Fruit fly (Drosophila melanogaster) whole organism, embryonic: ENCODE data around the gene Prx5.

Experiments used
- Ada2b ChIP-seq: fragments of 200-800 bp; sonication (Bioruptor generic); IDR thresholded peaks from 2 replicates; pipeline ENCODE4 v1.3.6; 2022; ENCODE audit warnings: missing biosample characterization, missing genetic modification characterization
- CG10959 ChIP-seq: fragments of 200-800 bp; sonication (Bioruptor generic); IDR thresholded peaks from 2 replicates; pipeline ENCODE4 v1.3.6; 2022; ENCODE audit warnings: missing biosample characterization, missing genetic modification characterization
- CG11456 ChIP-seq: fragments of 200-800 bp; sonication (Bioruptor generic); IDR thresholded peaks from 3 replicates; pipeline ENCODE4 v1.3.6; 2022; ENCODE audit warnings: missing biosample characterization, missing genetic modification characterization
- CG11696 ChIP-seq: fragments of 200-800 bp; sonication (Bioruptor generic); IDR thresholded peaks from 2 replicates; pipeline ENCODE4 v1.3.6; 2022; ENCODE audit warnings: missing biosample characterization, missing genetic modification characterization
- CG16779 ChIP-seq: fragments of 200-800 bp; sonication (Bioruptor generic); IDR thresholded peaks from 2 replicates; pipeline ENCODE4 v1.3.6; 2022; ENCODE audit warnings: missing biosample characterization, missing genetic modification characterization
- CG16813 ChIP-seq: fragments of 200-800 bp; sonication (Bioruptor generic); IDR thresholded peaks from 3 replicates; pipeline ENCODE4 v1.3.6; 2022; ENCODE audit warnings: missing biosample characterization, missing genetic modification characterization; ENCODE audit not compliant: partially characterized antibody
- CG31388 ChIP-seq: fragments of 200-800 bp; sonication (Bioruptor generic); optimal IDR thresholded peaks from 2 replicates; lab custom pipeline; 2016; ENCODE audit warnings: missing biosample characterization, missing genetic modification characterization
- CG32532 ChIP-seq: fragments of 200-800 bp; sonication (Bioruptor generic); IDR thresholded peaks from 2 replicates; pipeline ENCODE4 v1.3.6; 2022; ENCODE audit warnings: missing biosample characterization, missing genetic modification characterization
- CG3726 ChIP-seq: fragments of 200-800 bp; sonication (Bioruptor generic); IDR thresholded peaks from 3 replicates; pipeline ENCODE4, ENCODE4 v1.3.6; 2022; ENCODE audit warnings: missing biosample characterization, missing genetic modification characterization
- CG4424 ChIP-seq: fragments of 200-800 bp; sonication (Bioruptor generic); optimal IDR thresholded peaks from 3 replicates; lab custom pipeline; 2016; ENCODE audit warnings: missing biosample characterization, missing genetic modification characterization
- CG4820 ChIP-seq: fragments of 200-800 bp; sonication (Bioruptor generic); optimal IDR thresholded peaks from 3 replicates; lab custom pipeline; 2016; ENCODE audit warnings: missing biosample characterization, missing genetic modification characterization
- CG5245 ChIP-seq: fragments of 200-800 bp; sonication (Bioruptor generic); optimal IDR thresholded peaks from 3 replicates; lab custom pipeline; 2016; ENCODE audit warnings: missing biosample characterization, missing genetic modification characterization
- CG6254 ChIP-seq: fragments of 200-800 bp; sonication (Bioruptor generic); optimal IDR thresholded peaks from 3 replicates; lab custom pipeline; 2017; ENCODE audit warnings: mild to moderate bottlenecking, missing biosample characterization, missing genetic modification reagents, missing genetic modification characterization
- CG6854 ChIP-seq: fragments of 200-800 bp; sonication (Bioruptor generic); optimal IDR thresholded peaks from 3 replicates; lab custom pipeline; 2017; ENCODE audit warnings: missing biosample characterization, mild to moderate bottlenecking, missing genetic modification characterization
- CG9797 ChIP-seq: fragments of 200-800 bp; sonication (Bioruptor generic); optimal IDR thresholded peaks from 3 replicates; lab custom pipeline; 2018; ENCODE audit warnings: missing biosample characterization, mild to moderate bottlenecking, missing genetic modification characterization
- D19B ChIP-seq: fragments of 200-800 bp; sonication (Bioruptor generic); optimal IDR thresholded peaks from 2 replicates; lab custom pipeline; 2017; ENCODE audit warnings: missing biosample characterization, mild to moderate bottlenecking, missing genetic modification characterization
- Doc3 ChIP-seq: fragments of 200-800 bp; sonication (Bioruptor generic); IDR thresholded peaks from 3 replicates; pipeline ENCODE4 v1.3.6; 2022; ENCODE audit warnings: missing biosample characterization, missing genetic modification characterization; ENCODE audit not compliant: partially characterized antibody
- Drgx ChIP-seq: fragments of 200-800 bp; sonication (Bioruptor generic); IDR thresholded peaks from 2 replicates; pipeline ENCODE4 v1.3.6; 2022; ENCODE audit warnings: missing biosample characterization, missing genetic modification characterization
- E2f1 ChIP-seq: fragments of 200-800 bp; sonication (Bioruptor generic); IDR thresholded peaks from 2 replicates; pipeline ENCODE4 v1.3.6; 2022; ENCODE audit warnings: missing biosample characterization, missing genetic modification characterization
- Eip74EF ChIP-seq, 2 experiments: fragments of 200-800 bp in 1 of 2; fragments of >200 bp in 1 of 2; sonication (Bioruptor generic) in 1 of 2; optimal IDR thresholded peaks; 2 replicates each; lab custom pipeline; 2017 to 2019; ENCODE audit warnings: missing biosample characterization in 2 of 2, missing genetic modification characterization in 2 of 2, mild to moderate bottlenecking in 1 of 2, moderate library complexity in 1 of 2
- Fer1 ChIP-seq: fragments of 200-800 bp; sonication (Bioruptor generic); optimal IDR thresholded peaks from 2 replicates; lab custom pipeline; 2017; ENCODE audit warnings: missing biosample characterization, mild to moderate bottlenecking, missing genetic modification characterization
- Gsc ChIP-seq: fragments of 200-800 bp; sonication (Bioruptor generic); IDR thresholded peaks from 2 replicates; pipeline ENCODE4 v1.3.6; 2022; ENCODE audit warnings: missing biosample characterization, missing genetic modification characterization
- HLH54F ChIP-seq: fragments of 200-800 bp; sonication (Bioruptor generic); optimal IDR thresholded peaks from 3 replicates; lab custom pipeline; 2016; ENCODE audit warnings: missing biosample characterization, missing genetic modification characterization
- HmgD ChIP-seq: fragments of 200-800 bp; sonication (Bioruptor generic); optimal IDR thresholded peaks from 3 replicates; lab custom pipeline; 2016; ENCODE audit warnings: missing biosample characterization, missing genetic modification characterization
- Hmr ChIP-seq: fragments of 200-800 bp; sonication (Bioruptor generic); optimal IDR thresholded peaks from 3 replicates; lab custom pipeline; 2017; ENCODE audit warnings: mild to moderate bottlenecking, missing biosample characterization, missing genetic modification reagents, missing genetic modification characterization
- NFAT ChIP-seq: fragments of 200-800 bp; sonication (Bioruptor generic); IDR thresholded peaks from 2 replicates; pipeline ENCODE4 v1.3.6; 2022; ENCODE audit warnings: missing biosample characterization, missing genetic modification characterization
- Optix ChIP-seq: fragments of 200-800 bp; sonication (Bioruptor generic); IDR thresholded peaks from 3 replicates; pipeline ENCODE4 v1.3.6; 2022; ENCODE audit warnings: missing biosample characterization, missing genetic modification characterization
- Pdp1 ChIP-seq, 2 experiments: fragments of 200-800 bp; sonication (Bioruptor generic); optimal IDR thresholded peaks; 3 replicates each; lab custom pipeline; 2016; ENCODE audit warnings: missing biosample characterization in 2 of 2, missing genetic modification characterization in 2 of 2, mild to moderate bottlenecking in 1 of 2, moderate library complexity in 1 of 2
- Poxn ChIP-seq: fragments of 200-800 bp; sonication (Bioruptor generic); IDR thresholded peaks from 2 replicates; pipeline ENCODE4 v1.3.6; 2022; ENCODE audit warnings: missing biosample characterization, missing genetic modification characterization
- Ptx1 ChIP-seq: fragments of 200-800 bp; sonication (Bioruptor generic); IDR thresholded peaks from 2 replicates; pipeline ENCODE4 v1.3.6; 2022; ENCODE audit warnings: missing biosample characterization, missing genetic modification characterization
- Rfx ChIP-seq: fragments of 200-800 bp; sonication (Bioruptor generic); IDR thresholded peaks from 2 replicates; pipeline ENCODE4 v1.3.6; 2022; ENCODE audit warnings: missing biosample characterization, missing genetic modification characterization
- Sox100B ChIP-seq: fragments of 200-800 bp; sonication (Bioruptor generic); optimal IDR thresholded peaks from 3 replicates; lab custom pipeline; 2018; ENCODE audit warnings: missing biosample characterization, mild to moderate bottlenecking, missing genetic modification characterization
- Sry-δ ChIP-seq: fragments of 200-800 bp; sonication (Bioruptor generic); optimal IDR thresholded peaks from 2 replicates; lab custom pipeline; 2016; ENCODE audit warnings: missing biosample characterization, missing genetic modification characterization
- ato ChIP-seq: fragments of 200-800 bp; sonication (Bioruptor generic); IDR thresholded peaks from 2 replicates; pipeline ENCODE4 v1.3.6; 2022; ENCODE audit warnings: missing biosample characterization, missing genetic modification characterization; ENCODE audit not compliant: partially characterized antibody
- bsh ChIP-seq, 2 experiments: fragments of 200-800 bp; sonication (Bioruptor generic); optimal IDR thresholded peaks; 2 replicates each; lab custom pipeline; 2017 to 2018; ENCODE audit warnings: mild to moderate bottlenecking in 2 of 2, missing biosample characterization in 2 of 2, missing genetic modification characterization in 2 of 2, moderate library complexity in 1 of 2
- dimm ChIP-seq: fragments of 200-800 bp; sonication (Bioruptor generic); IDR thresholded peaks from 2 replicates; pipeline ENCODE4 v1.3.6; 2022; ENCODE audit warnings: missing biosample characterization, missing genetic modification characterization
- disco-r ChIP-seq: fragments of 200-800 bp; sonication (Bioruptor generic); optimal IDR thresholded peaks from 2 replicates; lab custom pipeline; 2016; ENCODE audit warnings: missing biosample characterization, missing genetic modification characterization
- ems ChIP-seq: fragments of 200-800 bp; sonication (Bioruptor generic); optimal IDR thresholded peaks from 3 replicates; lab custom pipeline; 2016; ENCODE audit warnings: missing biosample characterization, missing genetic modification characterization
- eve ChIP-seq, 2 experiments: fragments of >200 bp; optimal IDR thresholded peaks; 2 replicates each; lab custom pipeline; 2017; ENCODE audit warnings: missing biosample characterization in 2 of 2, missing genetic modification characterization in 2 of 2
- fd64A ChIP-seq: fragments of 200-800 bp; sonication (Bioruptor generic); optimal IDR thresholded peaks from 3 replicates; lab custom pipeline; 2018; ENCODE audit warnings: missing biosample characterization, mild to moderate bottlenecking, missing genetic modification characterization
- gro ChIP-seq: fragments of 200-800 bp; sonication (Bioruptor generic); optimal IDR thresholded peaks from 2 replicates; lab custom pipeline; 2016; ENCODE audit warnings: missing biosample characterization, missing genetic modification characterization
- hth ChIP-seq: fragments of >200 bp; optimal IDR thresholded peaks from 2 replicates; lab custom pipeline; 2017; ENCODE audit warnings: inconsistent platforms
- pan ChIP-seq, 4 experiments: fragments of >200 bp in 3 of 4; fragments of 200-800 bp in 1 of 4; sonication (Bioruptor generic) in 1 of 4; optimal IDR thresholded peaks in 3 of 4; IDR thresholded peaks in 1 of 4; 2 replicates each; pipeline versions ENCODE4 v1.3.6 to Lab custom; 2017 to 2022; ENCODE audit warnings: missing biosample characterization in 2 of 4, missing genetic modification characterization in 2 of 4, mixed read lengths in 1 of 4
- peb ChIP-seq: fragments of 200-800 bp; sonication (Bioruptor generic); IDR thresholded peaks from 2 replicates; pipeline ENCODE4 v1.3.6; 2022; ENCODE audit warnings: missing biosample characterization, missing genetic modification characterization
- pnt ChIP-seq: fragments of 200-800 bp; sonication (Bioruptor generic); optimal IDR thresholded peaks from 3 replicates; lab custom pipeline; 2016; ENCODE audit warnings: missing biosample characterization, missing genetic modification characterization
- pzg ChIP-seq: fragments of 200-800 bp; sonication (Bioruptor generic); optimal IDR thresholded peaks from 3 replicates; lab custom pipeline; 2018; ENCODE audit warnings: missing biosample characterization, mild to moderate bottlenecking, missing genetic modification characterization, moderate library complexity
- repo ChIP-seq: fragments of 200-800 bp; sonication (Bioruptor generic); optimal IDR thresholded peaks from 2 replicates; lab custom pipeline; 2016; ENCODE audit warnings: missing biosample characterization, missing genetic modification characterization
- ro ChIP-seq: fragments of 200-800 bp; sonication (Bioruptor generic); IDR thresholded peaks from 2 replicates; pipeline ENCODE4 v1.3.6; 2022; ENCODE audit warnings: missing biosample characterization, missing genetic modification characterization
- sisA ChIP-seq: fragments of 200-800 bp; sonication (Bioruptor generic); IDR thresholded peaks from 2 replicates; pipeline ENCODE4 v1.3.6; 2022; ENCODE audit warnings: missing biosample characterization, missing genetic modification characterization
- sob ChIP-seq: fragments of 200-800 bp; sonication (Bioruptor generic); IDR thresholded peaks from 2 replicates; pipeline ENCODE4 v1.3.6; 2022; ENCODE audit warnings: missing biosample characterization, missing genetic modification characterization
- toy ChIP-seq: fragments of 200-800 bp; sonication (Bioruptor generic); IDR thresholded peaks from 2 replicates; pipeline ENCODE4 v1.3.6; 2022; ENCODE audit warnings: missing biosample characterization, missing genetic modification characterization

Prx5 gene

DNA sequence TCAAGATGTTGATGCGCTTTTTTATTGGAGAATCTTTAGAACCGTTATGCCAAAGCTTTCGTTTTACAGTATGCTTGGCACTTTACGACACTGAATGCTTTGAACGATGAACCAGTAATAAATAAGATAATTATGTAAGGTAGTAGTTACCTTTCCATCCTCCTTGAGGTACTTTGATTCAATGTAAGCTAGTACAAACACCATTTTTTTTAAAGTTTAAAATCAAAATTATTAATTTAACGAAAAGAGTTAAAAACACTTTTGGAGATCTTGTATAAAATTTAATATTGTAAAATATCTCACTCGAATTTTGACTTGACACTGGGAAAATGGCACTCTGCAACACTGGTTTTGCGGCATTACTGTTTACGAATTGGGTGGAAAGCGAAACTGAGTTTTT lies 18.3 kb upstream of the Prx5 start, which contains the start of the genes Arp5 and CG7208 (continued):
- TF ChIP-seq CG31388 (GFP tag; lab: Kevin White, UChicago) (peak; percentile 29), Rfx (GFP tag; lab: Robert Waterston, UW) (peak; percentile 81), ro (peak; percentile 19; the same call in 1 of the 2 replicates), CG6254 (GFP tag; lab: Kevin White, UChicago) (peak; percentile 16), Doc3 (peak; percentile 37; the same call in 2 of the 3 replicates), NFAT (GFP tag; lab: Robert Waterston, UW) (peak; percentile 59), dimm (GFP tag; lab: Robert Waterston, UW) (no peak), eve (GFP tag; optimal IDR thresholded peaks at IDR 0.05; lab: Kevin White, UChicago) (no peak), CG16779 (no peak), sisA (GFP tag; lab: Robert Waterston, UW) (peak; percentile 62), gro (GFP tag; lab: Kevin White, UChicago) (peak; percentile 47), pzg (GFP tag; lab: Kevin White, UChicago) (peak; percentile 51), Fer1 (GFP tag; lab: Kevin White, UChicago) (peak; percentile 70), CG4424 (GFP tag; lab: Kevin White, UChicago) (peak; percentile 49), Pdp1 (GFP tag; optimal IDR thresholded peaks at IDR 0.05; lab: Kevin White, UChicago) (peak; percentile 66 to 98), sob (GFP tag; lab: Robert Waterston, UW) (peak; percentile 79), disco-r (GFP tag; lab: Kevin White, UChicago) (peak; percentile 11), CG6854 (GFP tag; lab: Kevin White, UChicago) (no peak), E2f1 (GFP tag; lab: Robert Waterston, UW) (0 out of 2 replicates have a peak, but pooled peaks have one; percentile 30), Eip74EF (GFP tag; optimal IDR thresholded peaks at IDR 0.05; lab: Kevin White, UChicago) (no peak), CG5245 (GFP tag; lab: Kevin White, UChicago) (peak; percentile 14), Hmr (GFP tag; lab: Kevin White, UChicago) (peak; percentile 81), D19B (GFP tag; lab: Kevin White, UChicago) (peak; percentile 42), pnt (GFP tag; lab: Kevin White, UChicago) (peak; percentile 18), fd64A (GFP tag; lab: Kevin White, UChicago) (no peak), ato (GFP tag; lab: Robert Waterston, UW) (no peak), toy (GFP tag; lab: Robert Waterston, UW) (no peak), repo (GFP tag; lab: Kevin White, UChicago) (no peak), CG10959 (no peak), Drgx (GFP tag; lab: Robert Waterston, UW) (0 out of 2 replicates have a peak, but pooled peaks have one; percentile 49), Poxn (GFP tag; lab: Robert Waterston, UW) (no peak), CG4820 (GFP tag; lab: Kevin White, UChicago) (peak; percentile 34), HmgD (GFP tag; lab: Kevin White, UChicago) (no peak), ems (GFP tag; lab: Kevin White, UChicago) (peak; percentile 73), Gsc (GFP tag; lab: Robert Waterston, UW) (no peak), pan (optimal IDR thresholded peaks at IDR 0.05; lab: Kevin White, UChicago) (no peak), pan (GFP tag; optimal IDR thresholded peaks at IDR 0.05 in 1 of 2, IDR thresholded peaks at IDR 0.05 in 1 of 2) (peak in 1 of 2 experiments; percentile 71), CG3726 (GFP tag; lab: Robert Waterston, UW) (no peak), Ada2b (GFP tag; lab: Robert Waterston, UW) (peak; percentile 36; the same call in 1 of the 2 replicates), peb (GFP tag; lab: Robert Waterston, UW) (no peak), CG16813 (GFP tag; lab: Robert Waterston, UW) (no peak), hth (lab: Kevin White, UChicago) (no peak), Optix (GFP tag; lab: Robert Waterston, UW) (no peak), CG9797 (GFP tag; lab: Kevin White, UChicago) (no peak), HLH54F (GFP tag; lab: Kevin White, UChicago) (peak; percentile 57), CG11696 (GFP tag; lab: Robert Waterston, UW) (no peak), bsh (GFP tag; optimal IDR thresholded peaks at IDR 0.05; lab: Kevin White, UChicago) (peak in 1 of 2 experiments; percentile 70), Ptx1 (GFP tag; lab: Robert Waterston, UW) (peak; percentile 62), CG11456 (GFP tag; lab: Robert Waterston, UW) (0 out of 3 replicates have a peak, but pooled peaks have one; percentile 59), Sry-δ (GFP tag; lab: Kevin White, UChicago) (peak; percentile 32), CG32532 (peak; percentile 63), Sox100B (GFP tag; lab: Kevin White, UChicago) (peak; percentile 64)
